Worm (Caenorhabditis elegans) whole organism, L3 larva: ENCODE results near the gene sre-7.
"Not testable (repeated sequence)": the region's sequence is repeated elsewhere in the genome, so short reads cannot be mapped to it uniquely, and the experiment has no call there.

ENCODE experiments used
- ZK546.5 ChIP-seq: sonication (generic microtip); optimal IDR thresholded peaks from 2 replicates; lab custom pipeline; 2017; ENCODE audit warnings: missing biosample characterization, missing genetic modification characterization
- aly-2 ChIP-seq: fragments of 150-350 bp; optimal IDR thresholded peaks from 2 replicates; lab custom pipeline; 2014; ENCODE audit warnings: missing biosample characterization, missing genetic modification characterization
- ama-1 ChIP-seq: fragments of 150-350 bp; optimal IDR thresholded peaks from 2 replicates; lab custom pipeline; 2018
- ceh-16 ChIP-seq: sonication (generic microtip); optimal IDR thresholded peaks from 2 replicates; lab custom pipeline; 2017; ENCODE audit warnings: missing biosample characterization, missing genetic modification characterization
- ceh-28 ChIP-seq: fragments of 150-350 bp; optimal IDR thresholded peaks from 2 replicates; lab custom pipeline; 2014; ENCODE audit warnings: missing biosample characterization, missing genetic modification reagents, missing genetic modification characterization
- ceh-82 ChIP-seq: fragments of 150-350 bp; optimal IDR thresholded peaks from 2 replicates; lab custom pipeline; 2014; ENCODE audit warnings: missing biosample characterization, missing genetic modification characterization
- daf-12 ChIP-seq: fragments of 150-350 bp; optimal IDR thresholded peaks from 2 replicates; lab custom pipeline; 2014; ENCODE audit warnings: missing biosample characterization, missing genetic modification reagents, missing genetic modification characterization
- egl-5 ChIP-seq: fragments of 150-350 bp; optimal IDR thresholded peaks from 2 replicates; lab custom pipeline; 2017; ENCODE audit warnings: missing biosample characterization, missing genetic modification reagents, missing genetic modification characterization, inconsistent platforms
- elt-1 ChIP-seq: fragments of 150-350 bp; optimal IDR thresholded peaks from 2 replicates; lab custom pipeline; 2014; ENCODE audit warnings: missing biosample characterization, missing genetic modification characterization
- elt-2 ChIP-seq: sonication (generic microtip); optimal IDR thresholded peaks from 2 replicates; lab custom pipeline; 2016; ENCODE audit warnings: missing genetic modification reagents, mild to moderate bottlenecking, missing genetic modification characterization, missing compliant biosample characterization
- fos-1 ChIP-seq: fragments of 150-350 bp; optimal IDR thresholded peaks from 2 replicates; lab custom pipeline; 2014; ENCODE audit warnings: missing biosample characterization, missing genetic modification characterization
- jun-1 ChIP-seq: fragments of 150-350 bp; optimal IDR thresholded peaks from 2 replicates; lab custom pipeline; 2014; ENCODE audit warnings: missing biosample characterization, missing genetic modification reagents, missing genetic modification characterization
- lin-15B ChIP-seq: fragments of 150-350 bp; optimal IDR thresholded peaks from 2 replicates; lab custom pipeline; 2014; ENCODE audit warnings: missing biosample characterization, missing genetic modification characterization
- lin-39 ChIP-seq: fragments of 150-350 bp; optimal IDR thresholded peaks from 2 replicates; lab custom pipeline; 2018; ENCODE audit warnings: missing biosample characterization, missing genetic modification reagents, missing genetic modification characterization
- lsy-12 ChIP-seq: sonication (generic microtip); optimal IDR thresholded peaks from 2 replicates; lab custom pipeline; 2016; ENCODE audit warnings: mild to moderate bottlenecking, missing genetic modification characterization, missing compliant biosample characterization
- mdl-1 ChIP-seq: fragments of 150-350 bp; optimal IDR thresholded peaks from 2 replicates; lab custom pipeline; 2014; ENCODE audit warnings: missing biosample characterization, missing genetic modification characterization
- mml-1 ChIP-seq: fragments of 150-350 bp; sonication (generic microtip); optimal IDR thresholded peaks from 3 replicates; lab custom pipeline; 2014; ENCODE audit warnings: missing biosample characterization, missing genetic modification characterization
- nfya-1 ChIP-seq: sonication (generic microtip); optimal IDR thresholded peaks from 2 replicates; lab custom pipeline; 2017; ENCODE audit warnings: missing genetic modification characterization, mild to moderate bottlenecking, missing compliant biosample characterization, antibody characterized with exemption, moderate library complexity; ENCODE audit not compliant: insufficient read depth
- nhr-11 ChIP-seq: fragments of 150-350 bp; optimal IDR thresholded peaks from 2 replicates; lab custom pipeline; 2014; ENCODE audit warnings: missing biosample characterization, missing genetic modification characterization
- nhr-12 ChIP-seq: fragments of 150-350 bp; optimal IDR thresholded peaks from 2 replicates; lab custom pipeline; 2014; ENCODE audit warnings: missing biosample characterization, missing genetic modification characterization
- nhr-23 ChIP-seq: fragments of 150-350 bp; optimal IDR thresholded peaks from 2 replicates; lab custom pipeline; 2014; ENCODE audit warnings: missing biosample characterization, missing genetic modification reagents, missing genetic modification characterization
- nhr-25 ChIP-seq: sonication (generic microtip); optimal IDR thresholded peaks from 2 replicates; lab custom pipeline; 2017; ENCODE audit warnings: missing biosample characterization, missing genetic modification characterization
- nhr-28 ChIP-seq: fragments of 150-350 bp; optimal IDR thresholded peaks from 2 replicates; lab custom pipeline; 2014; ENCODE audit warnings: missing biosample characterization, missing genetic modification characterization
- nhr-76 ChIP-seq: fragments of 150-350 bp; sonication (generic microtip); optimal IDR thresholded peaks from 5 replicates; lab custom pipeline; 2014; ENCODE audit warnings: missing biosample characterization, missing genetic modification characterization
- nhr-77 ChIP-seq: fragments of 150-350 bp; optimal IDR thresholded peaks from 2 replicates; lab custom pipeline; 2014; ENCODE audit warnings: missing biosample characterization, missing genetic modification characterization
- sea-2 ChIP-seq: fragments of 150-350 bp; sonication (generic microtip); optimal IDR thresholded peaks from 4 replicates; lab custom pipeline; 2014; ENCODE audit warnings: missing biosample characterization, missing genetic modification reagents, missing genetic modification characterization
- snpc-4 ChIP-seq: fragments of 150-350 bp; optimal IDR thresholded peaks from 2 replicates; lab custom pipeline; 2014; ENCODE audit warnings: missing biosample characterization, missing genetic modification characterization
- tbx-2 ChIP-seq: sonication (generic microtip); optimal IDR thresholded peaks from 2 replicates; lab custom pipeline; 2016; ENCODE audit warnings: mild to moderate bottlenecking, missing genetic modification characterization, missing compliant biosample characterization
- unc-39 ChIP-seq: sonication (generic microtip); optimal IDR thresholded peaks from 4 replicates; lab custom pipeline; 2017; ENCODE audit warnings: missing biosample characterization, missing genetic modification characterization
- unc-62 ChIP-seq: fragments of 150-350 bp; sonication (generic microtip); optimal IDR thresholded peaks from 4 replicates; lab custom pipeline; 2014; ENCODE audit warnings: missing biosample characterization, missing genetic modification reagents, missing genetic modification characterization
- zag-1 ChIP-seq: fragments of 150-350 bp; optimal IDR thresholded peaks from 2 replicates; lab custom pipeline; 2014; ENCODE audit warnings: missing biosample characterization, missing genetic modification characterization
- ztf-11 ChIP-seq: fragments of 150-350 bp; optimal IDR thresholded peaks from 2 replicates; lab custom pipeline; 2014; ENCODE audit warnings: missing biosample characterization, missing genetic modification characterization
- ztf-4 ChIP-seq: fragments of 150-350 bp; optimal IDR thresholded peaks from 2 replicates; lab custom pipeline; 2014; ENCODE audit warnings: missing biosample characterization, missing genetic modification characterization

The sre-7 gene

DNA sequence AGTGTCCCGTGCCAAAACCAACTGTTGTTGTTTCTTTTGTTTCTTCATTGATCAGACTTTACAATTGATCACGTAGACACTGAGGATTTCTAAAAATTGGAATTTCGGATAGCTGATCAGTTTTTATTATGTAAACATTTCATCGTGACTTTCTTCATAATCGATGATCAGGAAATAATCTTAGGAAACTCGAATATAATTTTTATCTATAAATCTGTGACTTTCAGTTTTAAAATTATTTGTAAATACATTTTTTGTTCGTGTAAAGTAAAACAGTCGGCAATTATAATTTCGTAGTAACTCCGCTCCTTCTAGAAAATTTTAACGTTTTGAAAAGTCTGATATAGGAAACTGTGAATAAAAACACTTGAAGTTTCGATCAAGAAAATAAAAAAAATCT is 26.7 kb downstream of the sre-7 start, which contains the start of gene F40G12.5:
TSS of gene F40G12.5 (minus strand) at position 101 of the 400 bp plus-strand sequence.
- no peak for TF ChIP-seq nhr-12 (tag; lab: Kevin White, UChicago)
- no peak for TF ChIP-seq sea-2 (GFP tag; lab: Kevin White, UChicago)
- no peak for TF ChIP-seq nhr-25 (tag; lab: Kevin White, UChicago)
- TF ChIP-seq lin-15B (tag; lab: Kevin White, UChicago) = no peak
- no peak for TF ChIP-seq elt-2 (tag; lab: Kevin White, UChicago)
- TF ChIP-seq nhr-28 = no peak
- TF ChIP-seq unc-39 (tag; lab: Kevin White, UChicago) = no peak
- TF ChIP-seq ztf-11 (tag; lab: Kevin White, UChicago) = no peak
- no peak for TF ChIP-seq lsy-12
- TF ChIP-seq nhr-11 = no peak
- no peak for TF ChIP-seq nhr-77 (tag; lab: Kevin White, UChicago)
- no peak for TF ChIP-seq unc-62 (GFP tag; lab: Kevin White, UChicago)
- no peak for TF ChIP-seq fos-1
- TF ChIP-seq ceh-82 (tag; lab: Kevin White, UChicago) = no peak
- TF ChIP-seq snpc-4 (tag; lab: Kevin White, UChicago) = no peak
- no peak for TF ChIP-seq ZK546.5 (tag; lab: Kevin White, UChicago)
- TF ChIP-seq ama-1 (lab: Kevin White, UChicago) = no peak
- no peak for TF ChIP-seq ceh-16 (tag; lab: Kevin White, UChicago)
- TF ChIP-seq egl-5 (tag; lab: Kevin White, UChicago) = no peak
- TF ChIP-seq zag-1 (tag; lab: Kevin White, UChicago) = no peak

DNA sequence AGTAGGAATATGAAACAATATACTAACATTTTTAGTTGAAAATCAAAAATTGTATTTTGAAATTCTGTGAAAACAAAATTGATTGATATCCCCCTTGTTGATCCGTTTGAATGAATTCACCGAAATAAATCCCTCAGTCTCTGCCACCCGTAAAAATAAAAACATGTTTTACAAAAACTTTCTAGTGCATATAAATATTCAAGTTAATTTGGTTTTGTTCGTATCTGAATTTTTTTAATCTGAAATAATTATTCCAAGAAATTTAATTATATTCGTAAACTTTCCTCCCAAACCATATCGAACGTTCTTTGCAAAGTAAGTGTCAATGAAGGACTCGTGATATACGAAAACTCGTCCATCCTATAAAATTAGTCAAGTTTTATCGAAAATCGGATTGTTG is 29.0 kb downstream of the sre-7 start, which contains the start of gene F40G12.6:
TSS of gene F40G12.6 (minus strand) at position 101 of the 400 bp plus-strand sequence.
- TF ChIP-seq snpc-4 (tag; lab: Kevin White, UChicago) (no peak), ztf-4 (no peak), elt-2 (tag; lab: Kevin White, UChicago) (no peak), nhr-76 (tag; lab: Kevin White, UChicago) (no peak), ama-1 (lab: Kevin White, UChicago) (no peak), nhr-11 (no peak), elt-1 (tag; lab: Kevin White, UChicago) (no peak), ZK546.5 (tag; lab: Kevin White, UChicago) (no peak), lin-15B (tag; lab: Kevin White, UChicago) (no peak), sea-2 (GFP tag; lab: Kevin White, UChicago) (no peak), tbx-2 (tag; lab: Kevin White, UChicago) (no peak), nhr-25 (tag; lab: Kevin White, UChicago) (no peak), nhr-77 (tag; lab: Kevin White, UChicago) (no peak), ceh-82 (tag; lab: Kevin White, UChicago) (no peak), aly-2 (tag; lab: Kevin White, UChicago) (no peak), daf-12 (tag; lab: Kevin White, UChicago) (no peak), lsy-12 (no peak)
- TF ChIP-seq, all 47 proteins: peak for 0

DNA sequence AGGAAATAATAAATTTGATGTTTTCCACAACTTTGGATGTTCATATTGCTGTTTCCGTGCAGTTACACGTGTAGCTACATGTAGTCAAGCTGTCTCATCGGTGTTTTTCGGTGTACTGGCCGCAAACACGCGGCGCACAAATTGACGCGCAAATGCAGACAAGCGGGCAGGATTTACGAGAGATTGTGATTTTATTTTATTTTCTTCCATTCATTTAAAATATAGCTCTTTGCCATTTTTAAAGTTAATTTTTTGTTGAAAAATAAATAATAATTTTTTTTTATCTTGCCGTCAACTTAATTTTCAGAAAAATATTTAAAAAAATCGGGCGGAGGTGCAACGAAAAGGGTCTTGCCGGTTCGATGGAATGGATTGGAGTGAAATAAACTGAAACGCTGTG is 30.3 kb downstream of the sre-7 start, which contains the start of gene F40G12.7:
TSS of gene F40G12.7 (plus strand) at position 301 of the 400 bp plus-strand sequence.
- TF ChIP-seq mdl-1; jun-1 (tag; lab: Kevin White, UChicago); mml-1: not testable (repeated sequence)
- TF ChIP-seq, all 47 proteins: peak for 0; not testable (repeated sequence) for 47

DNA sequence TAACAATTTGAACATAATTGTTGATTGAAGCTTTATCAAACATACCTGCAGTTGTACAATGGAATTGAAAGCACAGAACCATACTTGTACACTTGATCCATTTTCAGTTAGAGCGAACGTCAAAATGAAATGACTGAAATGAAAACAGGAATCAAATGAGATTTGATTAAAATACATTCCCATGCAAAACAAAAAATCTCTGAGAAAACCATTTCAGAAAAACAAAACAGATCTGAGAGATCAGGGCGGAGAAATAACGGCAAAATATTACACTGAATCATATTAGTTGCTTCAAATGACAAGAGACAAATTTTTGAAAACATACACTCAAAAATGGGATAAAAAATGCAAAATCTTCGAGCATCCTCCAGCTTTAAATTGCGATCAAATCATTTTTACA is 35.8 kb downstream of the sre-7 start, which contains the start of gene srt-33:
TSS of gene srt-33 (minus strand) at position 101 of the 400 bp plus-strand sequence.
- TF ChIP-seq nfya-1 (tag; lab: Kevin White, UChicago) (no peak), nhr-23 (tag; lab: Kevin White, UChicago) (no peak), nhr-12 (tag; lab: Kevin White, UChicago) (no peak), daf-12 (tag; lab: Kevin White, UChicago) (no peak)

DNA sequence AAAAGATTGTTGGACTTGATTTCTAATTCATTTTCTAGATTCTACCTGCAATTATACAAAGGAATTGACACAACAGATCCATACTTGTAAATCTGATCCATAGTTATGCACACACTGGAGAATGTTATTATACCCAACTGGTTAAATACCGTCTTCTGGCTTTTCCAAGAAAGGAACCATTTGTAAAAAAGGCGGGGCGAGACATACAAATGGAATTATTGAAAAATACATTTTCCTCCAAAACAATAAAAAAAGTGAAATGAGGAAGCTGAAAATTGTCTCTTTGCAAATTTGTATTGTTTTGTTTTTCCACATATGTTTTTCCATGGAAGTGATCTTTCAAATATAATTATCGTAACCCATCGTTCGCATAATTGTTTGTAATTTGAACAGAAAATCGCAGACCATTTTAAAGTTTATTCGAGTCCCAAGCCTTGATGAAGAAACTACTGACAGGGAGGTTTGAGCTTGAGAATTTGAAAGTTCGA is 38.3 kb downstream of the sre-7 start, which contains the start of the genes srt-74 and F40G12.9:
TSS of gene srt-74 (minus strand) at position 101 of the 488 bp plus-strand sequence.
TSS of gene F40G12.9 (plus strand) at position 438 of the 488 bp plus-strand sequence.
- no peak for TF ChIP-seq mdl-1
- no peak for TF ChIP-seq ZK546.5 (tag; lab: Kevin White, UChicago)
- TF ChIP-seq nhr-25 (tag; lab: Kevin White, UChicago) = no peak
- no peak for TF ChIP-seq ceh-16 (tag; lab: Kevin White, UChicago)
- no peak for TF ChIP-seq lin-39 (tag; lab: Kevin White, UChicago)
- no peak for TF ChIP-seq tbx-2 (tag; lab: Kevin White, UChicago)
- TF ChIP-seq unc-39 (tag; lab: Kevin White, UChicago) = no peak
- TF ChIP-seq daf-12 (tag; lab: Kevin White, UChicago) = no peak
- TF ChIP-seq nhr-76 (tag; lab: Kevin White, UChicago) = no peak
- no peak for TF ChIP-seq nhr-11
- no peak for TF ChIP-seq fos-1
- TF ChIP-seq aly-2 (tag; lab: Kevin White, UChicago) = no peak
- no peak for TF ChIP-seq ztf-4
- TF ChIP-seq egl-5 (tag; lab: Kevin White, UChicago) = no peak
- TF ChIP-seq ceh-28 (tag; lab: Kevin White, UChicago) = no peak
- TF ChIP-seq elt-2 (tag; lab: Kevin White, UChicago) = no peak
- TF ChIP-seq mml-1 = no peak
- no peak for TF ChIP-seq sea-2 (GFP tag; lab: Kevin White, UChicago)
